Worm (Caenorhabditis elegans) whole organism, L1 larva: ENCODE results near the gene F58E2.3.

Experiments used
- alr-1 ChIP-seq: fragments of 200-800 bp; sonication (Bioruptor generic); optimal IDR thresholded peaks from 2 replicates; lab custom pipeline; 2018; ENCODE audit warnings: borderline replicate concordance, mild to moderate bottlenecking, missing genetic modification characterization, missing compliant biosample characterization
- aly-2 ChIP-seq: fragments of 150-350 bp; optimal IDR thresholded peaks from 2 replicates; lab custom pipeline; 2014; ENCODE audit warnings: missing biosample characterization, missing genetic modification characterization
- blmp-1 ChIP-seq: fragments of 150-350 bp; optimal IDR thresholded peaks from 2 replicates; lab custom pipeline; 2014; ENCODE audit warnings: missing biosample characterization, missing genetic modification characterization
- ceh-88 ChIP-seq: fragments of 200-800 bp; sonication (Bioruptor generic); IDR thresholded peaks from 2 replicates; pipeline ENCODE4 v1.3.6; 2022; ENCODE audit warnings: missing genetic modification characterization, missing compliant biosample characterization
- efl-1 ChIP-seq, 4 experiments: fragments of 150-350 bp; optimal IDR thresholded peaks in 3 of 4; peaks in 1 of 4; 1 replicate in 1 of 4; 2 replicates in 3 of 4; lab custom pipeline; 2014; ENCODE audit warnings: missing biosample characterization in 2 of 4, missing genetic modification characterization in 2 of 4, missing genetic modification reagents in 2 of 4
- egl-27 ChIP-seq, 2 experiments: fragments of 150-350 bp in 1 of 2; sonication (generic microtip); optimal IDR thresholded peaks; 3 replicates each; lab custom pipeline; 2017 to 2018; ENCODE audit warnings: missing biosample characterization in 2 of 2, missing genetic modification characterization in 2 of 2, missing genetic modification reagents in 2 of 2
- isw-1 ChIP-seq: fragments of 200-800 bp; sonication (Bioruptor generic); IDR thresholded peaks from 2 replicates; pipeline ENCODE4 v1.3.6; 2022; ENCODE audit warnings: missing genetic modification characterization, missing compliant biosample characterization
- jun-1 ChIP-seq: fragments of 150-350 bp; optimal IDR thresholded peaks from 2 replicates; lab custom pipeline; 2014; ENCODE audit warnings: missing biosample characterization, missing genetic modification reagents, missing genetic modification characterization
- nhr-12 ChIP-seq: sonication (generic microtip); optimal IDR thresholded peaks from 2 replicates; lab custom pipeline; 2017; ENCODE audit warnings: missing biosample characterization, missing genetic modification characterization
- nhr-28 ChIP-seq: fragments of 150-350 bp; optimal IDR thresholded peaks from 2 replicates; lab custom pipeline; 2014; ENCODE audit warnings: missing biosample characterization, missing genetic modification characterization
- nhr-76 ChIP-seq: sonication (generic microtip); optimal IDR thresholded peaks from 2 replicates; lab custom pipeline; 2017; ENCODE audit warnings: missing biosample characterization, missing genetic modification characterization
- snpc-4 ChIP-seq: fragments of 150-350 bp; optimal IDR thresholded peaks from 2 replicates; lab custom pipeline; 2014; ENCODE audit warnings: missing biosample characterization, missing genetic modification characterization
- unc-130 ChIP-seq: fragments of 150-350 bp; optimal IDR thresholded peaks from 2 replicates; lab custom pipeline; 2017; ENCODE audit warnings: missing biosample characterization, missing genetic modification characterization, inconsistent platforms
- unc-62 ChIP-seq: fragments of 150-350 bp; optimal IDR thresholded peaks from 2 replicates; lab custom pipeline; 2014; ENCODE audit warnings: missing biosample characterization, missing genetic modification reagents, missing genetic modification characterization

ce11 chrIV:3439354-3439753 lies 27.9 kb upstream of the F58E2.3 start, which contains the start of gene grd-3:
- TF ChIP-seq jun-1 (tag; lab: Kevin White, UChicago) (no peak), isw-1 (GFP tag; lab: Robert Waterston, UW) (no peak), unc-130 (tag; lab: Kevin White, UChicago) (no peak), snpc-4 (tag; lab: Kevin White, UChicago) (no peak), egl-27 (tag; optimal IDR thresholded peaks at IDR 0.05; lab: Kevin White, UChicago) (no peak), alr-1 (tag; lab: Kevin White, UChicago) (no peak), ceh-88 (no peak), nhr-12 (tag; lab: Kevin White, UChicago) (no peak), efl-1 (optimal IDR thresholded peaks at IDR 0.05; lab: Kevin White, UChicago) (no peak), efl-1 (GFP tag; optimal IDR thresholded peaks at IDR 0.05 in 1 of 2; lab: Kevin White, UChicago) (no peak), aly-2 (tag; lab: Kevin White, UChicago) (no peak), nhr-76 (tag; lab: Kevin White, UChicago) (no peak), nhr-28 (tag; lab: Kevin White, UChicago) (no peak), blmp-1 (no peak), unc-62 (no peak)
